Worm (Caenorhabditis elegans) whole organism, L4 larva: ENCODE data around the gene nlp-69.

Experiments used
- hmg-1.1 ChIP-seq: fragments of 200-800 bp; sonication (Bioruptor generic); IDR thresholded peaks from 2 replicates; pipeline ENCODE4 v1.3.6; 2022; ENCODE audit warnings: missing genetic modification reagents, missing genetic modification characterization, missing compliant biosample characterization
- lin-13 ChIP-seq: fragments of 150-350 bp; optimal IDR thresholded peaks from 2 replicates; lab custom pipeline; 2014; ENCODE audit warnings: missing biosample characterization, missing genetic modification reagents, missing genetic modification characterization
- lin-39 ChIP-seq: fragments of 150-350 bp; optimal IDR thresholded peaks from 2 replicates; lab custom pipeline; 2014; ENCODE audit warnings: missing biosample characterization, missing genetic modification reagents, missing genetic modification characterization
- lsy-2 ChIP-seq, 2 experiments: fragments of 150-350 bp in 1 of 2; sonication (generic microtip) in 1 of 2; optimal IDR thresholded peaks; 2 replicates each; lab custom pipeline; 2014 to 2017; ENCODE audit warnings: missing biosample characterization in 2 of 2, missing genetic modification characterization in 2 of 2
- mdt-29 ChIP-seq: fragments of 200-800 bp; sonication (Bioruptor generic); IDR thresholded peaks from 2 replicates; pipeline ENCODE4 v1.3.6; 2022; ENCODE audit warnings: missing genetic modification reagents, missing genetic modification characterization, missing compliant biosample characterization
- nhr-11 ChIP-seq: fragments of 150-350 bp; optimal IDR thresholded peaks from 2 replicates; lab custom pipeline; 2014; ENCODE audit warnings: missing biosample characterization, missing genetic modification characterization
- nhr-237 ChIP-seq: sonication (generic microtip); optimal IDR thresholded peaks from 2 replicates; lab custom pipeline; 2017; ENCODE audit warnings: missing biosample characterization, missing genetic modification characterization
- nhr-25 ChIP-seq: sonication (generic microtip); optimal IDR thresholded peaks from 2 replicates; lab custom pipeline; 2017; ENCODE audit warnings: missing genetic modification characterization, mild to moderate bottlenecking, missing compliant biosample characterization, antibody characterized with exemption, moderate library complexity, borderline replicate concordance; ENCODE audit not compliant: insufficient read depth
- nhr-6 ChIP-seq: fragments of 150-350 bp; optimal IDR thresholded peaks from 2 replicates; lab custom pipeline; 2014; ENCODE audit warnings: missing biosample characterization, missing genetic modification characterization
- nhr-77 ChIP-seq: fragments of 150-350 bp; optimal IDR thresholded peaks from 2 replicates; lab custom pipeline; 2014; ENCODE audit warnings: missing biosample characterization, missing genetic modification characterization
- pha-4 ChIP-seq, 2 experiments: fragments of 150-350 bp in 1 of 2; fragments of 200-800 bp in 1 of 2; sonication (Bioruptor generic) in 1 of 2; IDR thresholded peaks in 1 of 2; optimal IDR thresholded peaks in 1 of 2; 2 replicates each; pipeline versions ENCODE4 v1.3.6 to Lab custom; 2014 to 2022; ENCODE audit warnings: missing genetic modification characterization in 2 of 2, missing genetic modification reagents in 2 of 2, missing biosample characterization in 1 of 2, missing compliant biosample characterization in 1 of 2
- sdz-12 ChIP-seq: fragments of 200-800 bp; sonication (Bioruptor generic); optimal IDR thresholded peaks from 2 replicates; lab custom pipeline; 2018; ENCODE audit warnings: mild to moderate bottlenecking, missing genetic modification characterization, missing compliant biosample characterization
- snpc-4 ChIP-seq: fragments of 150-350 bp; optimal IDR thresholded peaks from 2 replicates; lab custom pipeline; 2014; ENCODE audit warnings: missing biosample characterization, missing genetic modification characterization
- unc-39 ChIP-seq: sonication (generic microtip); optimal IDR thresholded peaks from 2 replicates; lab custom pipeline; 2017; ENCODE audit warnings: missing biosample characterization, missing genetic modification characterization

DNA sequence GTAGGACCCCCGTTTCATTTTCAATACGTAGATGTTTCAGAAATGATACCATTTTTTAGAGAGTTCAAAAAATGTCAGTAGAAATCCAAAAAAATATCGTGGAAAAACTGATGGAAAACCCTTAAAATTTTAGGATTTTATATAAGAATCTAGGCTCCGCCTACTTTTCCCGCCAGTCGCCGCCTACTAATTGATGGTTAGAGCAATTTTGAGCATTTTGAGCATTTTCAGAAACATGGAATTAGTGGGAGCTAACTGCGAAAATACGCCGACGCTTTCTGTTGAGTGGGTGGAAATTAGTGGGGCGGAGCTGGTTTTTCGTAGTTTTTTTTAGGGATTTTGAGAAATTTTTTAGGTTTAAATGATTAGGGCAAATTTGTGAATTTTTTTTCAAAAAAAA, 38.4 kb upstream of the nlp-69 start, which contains the start of gene ssu-1:
- TF ChIP-seq unc-39 (tag; lab: Kevin White, UChicago) (no peak), nhr-11 (tag; lab: Kevin White, UChicago) (no peak), hmg-1.1 (GFP tag; lab: Robert Waterston, UW) (no peak), pha-4 (GFP tag; IDR thresholded peaks at IDR 0.05; lab: Robert Waterston, UW) (no peak), pha-4 (tag; optimal IDR thresholded peaks at IDR 0.05; lab: Kevin White, UChicago) (no peak), nhr-77 (tag; lab: Kevin White, UChicago) (no peak), nhr-6 (tag; lab: Kevin White, UChicago) (no peak), sdz-12 (GFP tag; lab: Kevin White, UChicago) (no peak), lin-13 (GFP tag; lab: Kevin White, UChicago) (no peak), lin-39 (no peak), lsy-2 (tag; optimal IDR thresholded peaks at IDR 0.05; lab: Kevin White, UChicago) (no peak), nhr-25 (tag; lab: Kevin White, UChicago) (no peak), nhr-237 (tag; lab: Kevin White, UChicago) (no peak), mdt-29 (no peak), snpc-4 (tag; lab: Kevin White, UChicago) (no peak)
